Fruit fly (Drosophila melanogaster): ENCODE data around the gene CG11601.
A peak's percentile ranks its signal among the peaks of the same experiment; 100 is the strongest.

The CG11601 gene

DNA sequence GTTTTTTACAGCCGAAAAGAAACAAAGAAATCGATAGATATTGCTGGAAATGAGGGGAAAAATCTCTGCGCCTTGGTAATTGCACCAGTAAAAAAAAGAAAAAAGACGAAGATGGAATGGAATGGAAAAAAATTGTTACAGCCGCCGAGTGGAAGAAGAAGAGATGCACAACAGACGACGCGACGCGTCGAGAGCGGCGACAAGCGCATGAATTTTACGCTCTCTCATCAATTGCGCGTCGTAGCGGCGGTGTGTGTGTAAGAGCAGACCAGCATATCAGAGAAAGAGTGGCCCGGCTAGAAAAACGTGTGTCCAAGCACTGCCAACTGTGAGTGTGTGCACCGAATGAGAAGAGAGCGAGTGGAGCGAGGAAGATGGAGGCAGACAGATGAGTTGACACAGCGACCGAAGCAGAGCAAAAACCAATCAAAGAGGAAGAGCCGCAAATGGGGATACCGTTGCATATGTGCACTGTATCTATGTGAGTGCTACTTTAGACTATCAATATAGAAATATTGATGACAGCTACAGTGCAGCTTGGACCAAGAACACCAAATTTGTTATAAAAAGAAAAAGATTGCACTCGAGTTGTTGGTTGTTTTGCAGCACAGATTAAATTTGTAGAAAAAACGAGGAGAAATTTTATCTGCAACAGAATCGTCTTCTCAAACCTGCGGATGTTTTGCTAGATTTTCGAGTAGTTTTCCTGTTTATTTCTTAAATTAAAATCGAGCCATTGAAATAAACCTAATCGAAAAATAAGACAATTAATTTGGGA is 33.8 kb downstream of the CG11601 start (continued):
- TF ChIP-seq dan (GFP tag; IDR thresholded peaks at IDR 0.05) (no peak), CG1832 (GFP tag; optimal IDR thresholded peaks at IDR 0.05) (peak; percentile 80), nmo (GFP tag; optimal IDR thresholded peaks at IDR 0.05) (peak; percentile 6), Atf6 (GFP tag; IDR thresholded peaks at IDR 0.05) (peak; percentile 15; the same call in 1 of the 2 replicates), zfh1 (GFP tag; IDR thresholded peaks at IDR 0.05) (0 out of 3 replicates have a peak, but pooled peaks have one; percentile 4), CG2712 (tag; optimal IDR thresholded peaks at IDR 0.05) (peak; percentile 8), odd (GFP tag; optimal IDR thresholded peaks at IDR 0.05) (no peak), gsb-n (tag; optimal IDR thresholded peaks at IDR 0.05) (peak; percentile 60), cg (GFP tag; optimal IDR thresholded peaks at IDR 0.05) (peak; percentile 88), wor (GFP tag; IDR thresholded peaks at IDR 0.05) (no peak), CG15514 (GFP tag; optimal IDR thresholded peaks at IDR 0.05) (peak; percentile 7), Fer1 (GFP tag; optimal IDR thresholded peaks at IDR 0.05) (peak; percentile 18), HmgD (GFP tag; optimal IDR thresholded peaks at IDR 0.05) (peak; percentile 21), org-1 (GFP tag; optimal IDR thresholded peaks at IDR 0.05) (no peak), CG13775 (GFP tag; optimal IDR thresholded peaks at IDR 0.05) (no peak), CG4282 (GFP tag; optimal IDR thresholded peaks at IDR 0.05) (no peak), lov (optimal IDR thresholded peaks at IDR 0.05) (no peak), lov (GFP tag; IDR thresholded peaks at IDR 0.05) (0 out of 3 replicates have a peak, but pooled peaks have one; percentile 14), pan (optimal IDR thresholded peaks at IDR 0.05) (no peak), pan (GFP tag; optimal IDR thresholded peaks at IDR 0.05 in 1 of 2, IDR thresholded peaks at IDR 0.05 in 1 of 2) (peak in 1 of 2 experiments; percentile 43), seq (GFP tag; IDR thresholded peaks at IDR 0.05) (peak; percentile 6), HLHmδ (GFP tag; optimal IDR thresholded peaks at IDR 0.05) (peak; percentile 58), NFAT (GFP tag; IDR thresholded peaks at IDR 0.05) (no peak), Usf (GFP tag; optimal IDR thresholded peaks at IDR 0.05) (no peak), Lim3 (GFP tag; IDR thresholded peaks at IDR 0.05) (no peak), CG17361 (GFP tag; IDR thresholded peaks at IDR 0.05) (0 out of 3 replicates have a peak, but pooled peaks have one; percentile 22), CG30403 (GFP tag; optimal IDR thresholded peaks at IDR 0.05) (peak; percentile 15), gcm (GFP tag; optimal IDR thresholded peaks at IDR 0.05) (peak; percentile 54), CG31441 (GFP tag; IDR thresholded peaks at IDR 0.05) (peak; percentile 25; the same call in 1 of the 2 replicates), CG2199 (GFP tag; IDR thresholded peaks at IDR 0.05) (peak; percentile 82), CG4404 (GFP tag; IDR thresholded peaks at IDR 0.05) (no peak), D (optimal IDR thresholded peaks at IDR 0.05) (no peak), D (GFP tag; optimal IDR thresholded peaks at IDR 0.05) (peak; percentile 14), usp (GFP tag; optimal IDR thresholded peaks at IDR 0.05) (no peak), CG7556 (GFP tag; optimal IDR thresholded peaks at IDR 0.05) (peak; percentile 22), trem (tag; optimal IDR thresholded peaks at IDR 0.05) (peak; percentile 18), CG13624 (GFP tag; optimal IDR thresholded peaks at IDR 0.05) (peak; percentile 13), Hr51 (GFP tag; optimal IDR thresholded peaks at IDR 0.05) (no peak), CG11504 (tag; optimal IDR thresholded peaks at IDR 0.05) (peak; percentile 22), CG12155 (GFP tag; optimal IDR thresholded peaks at IDR 0.05) (peak; percentile 31), CG1603 (tag; optimal IDR thresholded peaks at IDR 0.05) (no peak), CG33557 (GFP tag; optimal IDR thresholded peaks at IDR 0.05) (no peak), chm (GFP tag; IDR thresholded peaks at IDR 0.05) (peak; percentile 50), CG8281 (tag; optimal IDR thresholded peaks at IDR 0.05) (peak; percentile 93), CoRest (tag; optimal IDR thresholded peaks at IDR 0.05) (no peak), CG17359 (tag; optimal IDR thresholded peaks at IDR 0.05) (peak; percentile 34), CG6689 (GFP tag; IDR thresholded peaks at IDR 0.05) (0 out of 2 replicates have a peak, but pooled peaks have one; percentile 38), kah (GFP tag; optimal IDR thresholded peaks at IDR 0.05) (peak; percentile 7), unpg (GFP tag; optimal IDR thresholded peaks at IDR 0.05) (peak; percentile 5)

All from whole organism, embryonic.